Fruit fly (Drosophila melanogaster) Kc167 (cell line): ENCODE measurements around the gene mtg.

Source experiments
- Myc ChIP-seq: fragments of >200 bp; optimal IDR thresholded peaks from 2 replicates; lab custom pipeline; 2017; ENCODE audit warnings: missing external identifiers
- Sin3A ChIP-seq: fragments of >200 bp; optimal IDR thresholded peaks from 2 replicates; lab custom pipeline; 2018; ENCODE audit warnings: missing external identifiers
- h ChIP-seq: fragments of >200 bp; optimal IDR thresholded peaks from 3 replicates; lab custom pipeline; 2018; ENCODE audit warnings: missing external identifiers
- insv ChIP-seq: fragments of >200 bp; optimal IDR thresholded peaks from 3 replicates; lab custom pipeline; 2018; ENCODE audit warnings: missing external identifiers
- psq ChIP-seq: fragments of >200 bp; optimal IDR thresholded peaks from 2 replicates; lab custom pipeline; 2017; ENCODE audit warnings: missing external identifiers

- TF ChIP-seq psq (lab: Kevin White, UChicago) (no peak), Myc (lab: Kevin White, UChicago) (no peak), h (lab: Kevin White, UChicago) (no peak), insv (lab: Kevin White, UChicago) (no peak), Sin3A (lab: Kevin White, UChicago) (no peak)
These were observed 2.2 kb upstream of the mtg start, which contains the start of gene CG15864 for dm6 chr3R:8248138-8248537.
